Fruit fly (Drosophila melanogaster) whole organism, embryonic: ENCODE results near the gene CG32236.
A peak's percentile ranks its signal among the peaks of the same experiment; 100 is the strongest.

Experiments
- Antp ChIP-seq: fragments of 200-800 bp; sonication (Bioruptor generic); optimal IDR thresholded peaks from 3 replicates; lab custom pipeline; 2016; ENCODE audit warnings: missing biosample characterization, missing genetic modification characterization
- Atf3 ChIP-seq: fragments of 200-800 bp; sonication (Bioruptor generic); optimal IDR thresholded peaks from 3 replicates; lab custom pipeline; 2016; ENCODE audit warnings: missing biosample characterization, missing genetic modification characterization
- Bgb ChIP-seq: fragments of 200-800 bp; sonication (Bioruptor generic); IDR thresholded peaks from 2 replicates; pipeline ENCODE4 v1.3.6; 2022; ENCODE audit warnings: missing biosample characterization, missing genetic modification characterization; ENCODE audit not compliant: partially characterized antibody
- CG10959 ChIP-seq: fragments of 200-800 bp; sonication (Bioruptor generic); IDR thresholded peaks from 2 replicates; pipeline ENCODE4 v1.3.6; 2022; ENCODE audit warnings: missing biosample characterization, missing genetic modification characterization
- CG11398 ChIP-seq: fragments of 200-800 bp; sonication (Bioruptor generic); optimal IDR thresholded peaks from 2 replicates; lab custom pipeline; 2016; ENCODE audit warnings: missing biosample characterization, missing genetic modification characterization
- CG13424 ChIP-seq: fragments of 200-800 bp; sonication (Bioruptor generic); optimal IDR thresholded peaks from 2 replicates; lab custom pipeline; 2019; ENCODE audit warnings: missing biosample characterization, mild to moderate bottlenecking, missing genetic modification characterization, moderate library complexity
- CG14710 ChIP-seq: fragments of 200-800 bp; sonication (Bioruptor generic); optimal IDR thresholded peaks from 3 replicates; lab custom pipeline; 2019; ENCODE audit warnings: missing biosample characterization, mild to moderate bottlenecking, missing genetic modification characterization, moderate library complexity
- CG16779 ChIP-seq: fragments of 200-800 bp; sonication (Bioruptor generic); IDR thresholded peaks from 2 replicates; pipeline ENCODE4 v1.3.6; 2022; ENCODE audit warnings: missing biosample characterization, missing genetic modification characterization
- CG17328 ChIP-seq: fragments of 200-800 bp; sonication (Bioruptor generic); IDR thresholded peaks from 2 replicates; pipeline ENCODE4 v1.3.6; 2022; ENCODE audit warnings: missing biosample characterization, missing genetic modification characterization
- CG17568 ChIP-seq: fragments of 200-800 bp; sonication (Bioruptor generic); optimal IDR thresholded peaks from 2 replicates; lab custom pipeline; 2018; ENCODE audit warnings: missing biosample characterization, mild to moderate bottlenecking, missing genetic modification characterization, moderate library complexity
- CG18011 ChIP-seq: fragments of 200-800 bp; sonication (Bioruptor generic); optimal IDR thresholded peaks from 2 replicates; lab custom pipeline; 2017; ENCODE audit warnings: missing biosample characterization, missing genetic modification characterization, mild to moderate bottlenecking, moderate library complexity, missing genotype
- CG30431 ChIP-seq: fragments of 200-800 bp; sonication (Bioruptor generic); optimal IDR thresholded peaks from 2 replicates; lab custom pipeline; 2017; ENCODE audit warnings: missing biosample characterization, missing genetic modification characterization
- CG31388 ChIP-seq: fragments of 200-800 bp; sonication (Bioruptor generic); optimal IDR thresholded peaks from 2 replicates; lab custom pipeline; 2016; ENCODE audit warnings: missing biosample characterization, missing genetic modification characterization
- CG34422 ChIP-seq: fragments of 200-800 bp; sonication (Bioruptor generic); IDR thresholded peaks from 3 replicates; pipeline ENCODE4 v1.3.6; 2022; ENCODE audit warnings: missing biosample characterization, missing genetic modification characterization
- CG3847 ChIP-seq: fragments of 200-800 bp; sonication (Bioruptor generic); IDR thresholded peaks from 2 replicates; pipeline ENCODE4 v1.3.6; 2022; ENCODE audit warnings: missing biosample characterization, missing genetic modification characterization
- CG4707 ChIP-seq: fragments of 200-800 bp; sonication (Bioruptor generic); optimal IDR thresholded peaks from 2 replicates; lab custom pipeline; 2018; ENCODE audit warnings: missing biosample characterization, mild to moderate bottlenecking, missing genetic modification characterization, moderate library complexity
- CG4730 ChIP-seq: fragments of 200-800 bp; sonication (Bioruptor generic); IDR thresholded peaks from 2 replicates; pipeline ENCODE4 v1.3.6; 2022; ENCODE audit warnings: missing biosample characterization, missing genetic modification characterization
- CG7357 ChIP-seq: fragments of 200-800 bp; sonication (Bioruptor generic); IDR thresholded peaks from 3 replicates; pipeline ENCODE4 v1.3.6; 2022; ENCODE audit warnings: missing biosample characterization, missing genetic modification characterization
- CG8281 ChIP-seq: fragments of 200-800 bp; sonication (Bioruptor generic); optimal IDR thresholded peaks from 2 replicates; lab custom pipeline; 2018; ENCODE audit warnings: missing biosample characterization, mild to moderate bottlenecking, missing genetic modification characterization, moderate library complexity
- CG8359 ChIP-seq: fragments of 200-800 bp; sonication (Bioruptor generic); optimal IDR thresholded peaks from 2 replicates; lab custom pipeline; 2017; ENCODE audit warnings: missing biosample characterization, mild to moderate bottlenecking, missing genetic modification characterization, borderline replicate concordance
- CG9215 ChIP-seq: fragments of 200-800 bp; sonication (Bioruptor generic); IDR thresholded peaks from 2 replicates; pipeline ENCODE4 v1.3.6; 2022; ENCODE audit warnings: missing biosample characterization, missing genetic modification characterization
- CTCF ChIP-seq: fragments of 200-800 bp; sonication (Bioruptor generic); optimal IDR thresholded peaks from 2 replicates; lab custom pipeline; 2017; ENCODE audit warnings: missing biosample characterization, mild to moderate bottlenecking, missing genetic modification characterization, moderate library complexity
- Dad ChIP-seq: fragments of 200-800 bp; sonication (Bioruptor generic); optimal IDR thresholded peaks from 3 replicates; lab custom pipeline; 2016; ENCODE audit warnings: missing biosample characterization, missing genetic modification characterization
- Dip2 ChIP-seq: fragments of 200-800 bp; sonication (Bioruptor generic); IDR thresholded peaks from 2 replicates; pipeline ENCODE4 v1.3.6; 2022; ENCODE audit warnings: missing biosample characterization, missing genetic modification characterization
- Elba2 ChIP-seq: fragments of 200-800 bp; sonication (Bioruptor generic); optimal IDR thresholded peaks from 3 replicates; lab custom pipeline; 2016; ENCODE audit warnings: missing biosample characterization, missing genetic modification characterization
- HLH54F ChIP-seq: fragments of 200-800 bp; sonication (Bioruptor generic); optimal IDR thresholded peaks from 3 replicates; lab custom pipeline; 2016; ENCODE audit warnings: missing biosample characterization, missing genetic modification characterization
- Lpt ChIP-seq: fragments of >200 bp; optimal IDR thresholded peaks from 2 replicates; lab custom pipeline; 2018; ENCODE audit warnings: missing biosample characterization, missing genetic modification characterization
- NFAT ChIP-seq: fragments of 200-800 bp; sonication (Bioruptor generic); IDR thresholded peaks from 2 replicates; pipeline ENCODE4 v1.3.6; 2022; ENCODE audit warnings: missing biosample characterization, missing genetic modification characterization
- Nf-YB ChIP-seq: fragments of 200-800 bp; sonication (Bioruptor generic); optimal IDR thresholded peaks from 3 replicates; lab custom pipeline; 2019; ENCODE audit warnings: missing biosample characterization, mild to moderate bottlenecking, missing genetic modification characterization, moderate library complexity
- Oli ChIP-seq: fragments of 200-800 bp; sonication (Bioruptor generic); optimal IDR thresholded peaks from 2 replicates; lab custom pipeline; 2018; ENCODE audit warnings: missing biosample characterization, mild to moderate bottlenecking, missing genetic modification characterization, moderate library complexity
- Rx ChIP-seq: fragments of 200-800 bp; sonication (Bioruptor generic); IDR thresholded peaks from 2 replicates; pipeline ENCODE4 v1.3.6; 2022; ENCODE audit warnings: missing biosample characterization, missing genetic modification characterization
- TFAM ChIP-seq: fragments of 200-800 bp; sonication (Bioruptor generic); optimal IDR thresholded peaks from 2 replicates; lab custom pipeline; 2017; ENCODE audit warnings: missing biosample characterization, missing genetic modification characterization, inconsistent platforms
- ab ChIP-seq: fragments of 200-800 bp; sonication (Bioruptor generic); optimal IDR thresholded peaks from 2 replicates; lab custom pipeline; 2016; ENCODE audit warnings: missing biosample characterization, missing genetic modification characterization
- ara ChIP-seq: fragments of 200-800 bp; sonication (Bioruptor generic); IDR thresholded peaks from 2 replicates; pipeline ENCODE4 v1.3.6; 2022; ENCODE audit warnings: missing biosample characterization, missing genetic modification characterization
- jigr1 ChIP-seq: fragments of 200-800 bp; sonication (Bioruptor generic); IDR thresholded peaks from 3 replicates; pipeline ENCODE4 v1.3.6; 2022; ENCODE audit warnings: missing biosample characterization, missing genetic modification characterization
- lilli ChIP-seq: fragments of 200-800 bp; sonication (Bioruptor generic); optimal IDR thresholded peaks from 3 replicates; lab custom pipeline; 2016; ENCODE audit warnings: missing biosample characterization, missing genetic modification characterization
- maf-S ChIP-seq: fragments of 200-800 bp; sonication (Bioruptor generic); optimal IDR thresholded peaks from 2 replicates; lab custom pipeline; 2016; ENCODE audit warnings: missing biosample characterization, missing genetic modification characterization
- nerfin-1 ChIP-seq: fragments of 200-800 bp; sonication (Bioruptor generic); optimal IDR thresholded peaks from 3 replicates; lab custom pipeline; 2019; ENCODE audit warnings: missing biosample characterization, mild to moderate bottlenecking, missing genetic modification characterization, moderate library complexity
- pum ChIP-seq: fragments of 200-800 bp; sonication (Bioruptor generic); optimal IDR thresholded peaks from 2 replicates; lab custom pipeline; 2016; ENCODE audit warnings: missing biosample characterization, missing genetic modification characterization
- pzg ChIP-seq: fragments of 200-800 bp; sonication (Bioruptor generic); optimal IDR thresholded peaks from 3 replicates; lab custom pipeline; 2018; ENCODE audit warnings: missing biosample characterization, mild to moderate bottlenecking, missing genetic modification characterization, moderate library complexity
- run ChIP-seq: fragments of 200-800 bp; sonication (Bioruptor generic); optimal IDR thresholded peaks from 3 replicates; lab custom pipeline; 2018; ENCODE audit warnings: missing biosample characterization, mild to moderate bottlenecking, missing genetic modification characterization
- sd ChIP-seq: fragments of 200-800 bp; sonication (Bioruptor generic); optimal IDR thresholded peaks from 3 replicates; lab custom pipeline; 2018; ENCODE audit warnings: missing biosample characterization, mild to moderate bottlenecking, missing genetic modification characterization, moderate library complexity
- shn ChIP-seq: fragments of 200-800 bp; sonication (Bioruptor generic); optimal IDR thresholded peaks from 3 replicates; lab custom pipeline; 2016; ENCODE audit warnings: missing biosample characterization, missing genetic modification characterization
- so ChIP-seq: fragments of 200-800 bp; sonication (Bioruptor generic); IDR thresholded peaks from 3 replicates; pipeline ENCODE4 v1.3.6; 2022; ENCODE audit warnings: missing biosample characterization, missing genetic modification characterization
- stc ChIP-seq: fragments of 200-800 bp; sonication (Bioruptor generic); IDR thresholded peaks from 2 replicates; pipeline ENCODE4 v1.3.6; 2022; ENCODE audit warnings: missing biosample characterization, missing genetic modification characterization
- tap ChIP-seq: fragments of 200-800 bp; optimal IDR thresholded peaks from 3 replicates; lab custom pipeline; 2019; ENCODE audit warnings: missing biosample characterization, mild to moderate bottlenecking, missing genetic modification characterization, moderate library complexity
- trem ChIP-seq: fragments of 200-800 bp; optimal IDR thresholded peaks from 3 replicates; lab custom pipeline; 2019; ENCODE audit warnings: missing biosample characterization, mild to moderate bottlenecking, missing genetic modification characterization, moderate library complexity
- twi ChIP-seq: fragments of 200-800 bp; optimal IDR thresholded peaks from 2 replicates; lab custom pipeline; 2019; ENCODE audit warnings: missing biosample characterization, mild to moderate bottlenecking, missing genetic modification characterization, moderate library complexity
- unpg ChIP-seq: fragments of 200-800 bp; sonication (Bioruptor generic); optimal IDR thresholded peaks from 3 replicates; lab custom pipeline; 2018; ENCODE audit warnings: missing biosample characterization, mild to moderate bottlenecking, missing genetic modification characterization, moderate library complexity
- wek ChIP-seq: fragments of 200-800 bp; sonication (Bioruptor generic); optimal IDR thresholded peaks from 3 replicates; lab custom pipeline; 2018; ENCODE audit warnings: missing biosample characterization, mild to moderate bottlenecking, missing genetic modification characterization, moderate library complexity

The CG32236 gene

DNA sequence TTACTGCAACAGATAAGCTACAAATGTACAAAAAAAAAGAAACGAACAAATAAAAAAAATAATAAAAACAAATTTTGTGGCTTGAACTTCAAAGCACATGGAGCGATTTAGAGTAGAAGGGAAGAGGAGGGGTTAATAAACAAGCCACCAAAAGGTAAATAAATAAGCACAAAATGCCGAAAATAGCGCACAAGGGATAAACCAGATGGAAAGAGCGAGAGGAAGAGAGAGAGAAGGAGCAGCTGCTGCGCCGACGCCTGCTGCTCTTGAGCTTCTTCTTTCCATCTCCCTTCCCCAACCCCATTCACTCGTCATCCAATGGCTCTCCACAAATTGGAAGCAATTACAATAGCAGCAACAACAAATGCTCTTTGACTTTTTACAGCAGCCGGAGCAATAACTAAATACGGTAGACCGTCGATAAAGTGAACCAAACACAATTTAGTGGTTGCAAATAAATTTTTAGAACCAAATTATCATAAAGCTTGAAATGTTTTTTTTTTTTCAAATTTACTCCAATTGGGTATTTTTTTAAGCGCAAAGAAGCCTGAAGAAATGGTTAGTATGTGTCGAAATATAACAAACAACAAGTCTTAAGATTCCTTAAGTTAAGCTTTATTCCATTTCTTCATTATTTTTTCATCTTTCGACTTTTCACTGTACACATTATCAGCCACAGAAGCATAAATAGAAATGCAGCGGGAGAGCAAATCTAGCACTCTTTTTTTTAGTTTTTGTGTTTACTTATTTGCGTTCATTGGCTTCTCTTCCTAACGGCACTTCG lies 42.6 kb downstream of the CG32236 start (continued):
- TF ChIP-seq shn (GFP tag; lab: Kevin White, UChicago), result peak; percentile 92
- peak; percentile 43 for TF ChIP-seq CG31388 (GFP tag; lab: Kevin White, UChicago)
- TF ChIP-seq Oli (tag; lab: Kevin White, UChicago), result peak; percentile 93
- peak; percentile 86 for TF ChIP-seq CG17328 (GFP tag; lab: Robert Waterston, UW)
- TF ChIP-seq pzg, result no peak
- TF ChIP-seq pum (GFP tag; lab: Kevin White, UChicago), result peak; percentile 84
- TF ChIP-seq CG10959 (GFP tag; lab: Robert Waterston, UW), result peak; percentile 57; the same call in 1 of the 2 replicates
- TF ChIP-seq Elba2 (GFP tag; lab: Kevin White, UChicago), result peak; percentile 49
- TF ChIP-seq sd (tag; lab: Kevin White, UChicago), result peak; percentile 58
- TF ChIP-seq CG9215, result peak; percentile 83
- TF ChIP-seq twi, result no peak
- peak; percentile 89 for TF ChIP-seq CG14710
- peak; percentile 80 for TF ChIP-seq Rx (GFP tag; lab: Robert Waterston, UW)
- peak; percentile 88 for TF ChIP-seq Dad (GFP tag; lab: Kevin White, UChicago)
- TF ChIP-seq jigr1 (GFP tag; lab: Robert Waterston, UW), result peak; percentile 73; the same call in 1 of the 3 replicates
- peak; percentile 77 for TF ChIP-seq Atf3 (GFP tag; lab: Kevin White, UChicago)
- peak; percentile 83 for TF ChIP-seq Antp (GFP tag; lab: Kevin White, UChicago)
- TF ChIP-seq Nf-YB (GFP tag; lab: Kevin White, UChicago), result peak; percentile 64
- peak; percentile 39 for TF ChIP-seq CG17568 (GFP tag; lab: Kevin White, UChicago)
- peak; percentile 75 for TF ChIP-seq maf-S (GFP tag; lab: Kevin White, UChicago)
- TF ChIP-seq run, result peak; percentile 34
- TF ChIP-seq CG16779, result no peak
- TF ChIP-seq lilli (GFP tag; lab: Kevin White, UChicago), result peak; percentile 91
- TF ChIP-seq CG34422 (GFP tag; lab: Robert Waterston, UW), result peak; percentile 87
- peak; percentile 77 for TF ChIP-seq CG4730 (GFP tag; lab: Robert Waterston, UW)
- TF ChIP-seq CG3847 (GFP tag; lab: Robert Waterston, UW), result peak; percentile 77
- peak; percentile 73 for TF ChIP-seq ab
- peak; percentile 26 for TF ChIP-seq wek (GFP tag; lab: Kevin White, UChicago)
- TF ChIP-seq Lpt, result no peak
- TF ChIP-seq Dip2 (GFP tag; lab: Robert Waterston, UW), result no peak
- peak; percentile 56 for TF ChIP-seq trem
- peak; percentile 72; the same call in 1 of the 2 replicates for TF ChIP-seq ara (GFP tag; lab: Robert Waterston, UW)
- TF ChIP-seq CTCF (GFP tag; lab: Kevin White, UChicago), result peak; percentile 28
- TF ChIP-seq tap (tag; lab: Kevin White, UChicago), result peak; percentile 85
- TF ChIP-seq CG30431 (GFP tag; lab: Kevin White, UChicago), result peak; percentile 78
- TF ChIP-seq CG7357 (GFP tag; lab: Robert Waterston, UW), result peak; percentile 83
- peak; percentile 78 for TF ChIP-seq CG8281 (tag; lab: Kevin White, UChicago)
- no peak for TF ChIP-seq Bgb (GFP tag; lab: Robert Waterston, UW)
- TF ChIP-seq CG13424, result peak; percentile 94
- TF ChIP-seq HLH54F (GFP tag; lab: Kevin White, UChicago), result peak; percentile 74
- peak; percentile 81; the same call in 2 of the 3 replicates for TF ChIP-seq so (GFP tag; lab: Robert Waterston, UW)
- TF ChIP-seq TFAM, result peak; percentile 22
- TF ChIP-seq CG4707 (GFP tag; lab: Kevin White, UChicago), result peak; percentile 47
- peak; percentile 83 for TF ChIP-seq stc (GFP tag; lab: Robert Waterston, UW)
- peak; percentile 33; the same call in 1 of the 2 replicates for TF ChIP-seq NFAT (GFP tag; lab: Robert Waterston, UW)
- TF ChIP-seq CG8359 (GFP tag; lab: Kevin White, UChicago), result peak; percentile 65
- peak; percentile 76 for TF ChIP-seq CG11398 (GFP tag; lab: Kevin White, UChicago)
- TF ChIP-seq unpg (GFP tag; lab: Kevin White, UChicago), result peak; percentile 82
- TF ChIP-seq nerfin-1 (tag; lab: Kevin White, UChicago), result peak; percentile 91
- peak; percentile 66 for TF ChIP-seq CG18011 (GFP tag; lab: Kevin White, UChicago)
